Fruit fly (Drosophila melanogaster) whole organism, adult: Measurements from ENCODE around the gene mip130.

Experiments
- CG11617 ChIP-seq: fragments of 200-800 bp; sonication (Bioruptor generic); optimal IDR thresholded peaks from 2 replicates; lab custom pipeline; 2017; ENCODE audit warnings: mild to moderate bottlenecking, missing biosample characterization, missing genetic modification reagents, missing genetic modification characterization
- Crg-1 ChIP-seq: fragments of 200-800 bp; sonication (Bioruptor generic); optimal IDR thresholded peaks from 2 replicates; lab custom pipeline; 2016; ENCODE audit warnings: missing biosample characterization, missing genetic modification characterization
- Hr96 ChIP-seq: fragments of 200-800 bp; sonication (Bioruptor generic); optimal IDR thresholded peaks from 2 replicates; lab custom pipeline; 2016; ENCODE audit warnings: missing biosample characterization, missing genetic modification characterization

- TF ChIP-seq Crg-1 (GFP tag; lab: Kevin White, UChicago) (peak; percentile 47), CG11617 (GFP tag; lab: Kevin White, UChicago) (peak; percentile 60), Hr96 (GFP tag; lab: Kevin White, UChicago) (peak; percentile 70)
These were observed 27.9 kb upstream of the mip130 start, which contains the start of gene Coa8 for dm6 chrX:1880139-1880556.
